Fruit fly (Drosophila melanogaster): ENCODE measurements around the gene CG17776.

Gene CG17776

DNA sequence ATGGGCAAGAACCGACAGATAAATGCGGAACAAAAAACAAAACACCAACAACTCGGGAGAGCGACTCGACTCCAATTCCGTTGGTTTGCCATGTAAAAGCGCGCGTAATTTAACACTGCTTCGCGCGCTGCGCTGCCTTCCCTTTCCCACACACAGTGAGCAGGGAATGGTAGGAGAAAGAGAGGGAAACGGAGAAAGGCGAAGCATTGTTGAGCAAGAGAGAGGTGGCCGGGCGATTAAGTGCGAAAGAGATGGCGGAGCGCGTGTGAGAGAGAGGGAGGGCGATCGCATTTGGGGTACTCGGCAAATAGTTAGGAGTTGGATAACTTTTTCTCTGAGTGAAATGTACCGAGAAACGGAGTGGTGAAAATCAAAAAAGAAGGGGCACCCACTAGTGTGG, 28.7 kb upstream of the CG17776 start (continued):
- TF ChIP-seq CG12659 (GFP tag; optimal IDR thresholded peaks at IDR 0.05) (no peak), CG4707 (GFP tag; optimal IDR thresholded peaks at IDR 0.05) (no peak), peb (GFP tag; IDR thresholded peaks at IDR 0.05) (no peak), CG11560 (tag; IDR thresholded peaks at IDR 0.05) (no peak), CG14860 (GFP tag; IDR thresholded peaks at IDR 0.05; ENCODE audit: partially characterized antibody) (no peak), CG10979 (tag; optimal IDR thresholded peaks at IDR 0.05) (no peak), HmgZ (tag; optimal IDR thresholded peaks at IDR 0.05) (peak; percentile 44), fd102C (GFP tag; optimal IDR thresholded peaks at IDR 0.05) (no peak), phol (tag; optimal IDR thresholded peaks at IDR 0.05) (no peak), esg (GFP tag; conservative IDR thresholded peaks at IDR 0.05) (no peak), Ssrp (tag; optimal IDR thresholded peaks at IDR 0.05) (no peak), sim (GFP tag; IDR thresholded peaks at IDR 0.05) (no peak), CG30020 (tag; optimal IDR thresholded peaks at IDR 0.05) (no peak), gro (GFP tag; optimal IDR thresholded peaks at IDR 0.05) (no peak), trem (tag; optimal IDR thresholded peaks at IDR 0.05) (no peak), dpn (GFP tag; optimal IDR thresholded peaks at IDR 0.05) (no peak), CG18764 (GFP tag; optimal IDR thresholded peaks at IDR 0.05) (no peak), Dad (GFP tag; optimal IDR thresholded peaks at IDR 0.05) (no peak), NC2β (GFP tag; optimal IDR thresholded peaks at IDR 0.05) (no peak), CG32532 (GFP tag; IDR thresholded peaks at IDR 0.05) (no peak), CG15269 (tag; optimal IDR thresholded peaks at IDR 0.05) (no peak), Lhr (GFP tag; optimal IDR thresholded peaks at IDR 0.05) (no peak), Atf6 (GFP tag; IDR thresholded peaks at IDR 0.05) (no peak), slbo (GFP tag; IDR thresholded peaks at IDR 0.05) (peak; percentile 41), HLHmδ (GFP tag; optimal IDR thresholded peaks at IDR 0.05) (no peak), CG14965 (GFP tag; optimal IDR thresholded peaks at IDR 0.05; ENCODE audit: borderline replicate concordance) (no peak), CG2678 (tag; optimal IDR thresholded peaks at IDR 0.05) (no peak), CG34224 (GFP tag; IDR thresholded peaks at IDR 0.05; ENCODE audit: partially characterized antibody) (no peak), CG31388 (GFP tag; optimal IDR thresholded peaks at IDR 0.05) (no peak), nmo (GFP tag; optimal IDR thresholded peaks at IDR 0.05) (peak; percentile 20), CG10543 (GFP tag; optimal IDR thresholded peaks at IDR 0.05) (no peak), cg (GFP tag; optimal IDR thresholded peaks at IDR 0.05) (peak; percentile 59), vnd (GFP tag; IDR thresholded peaks at IDR 0.05; ENCODE audit: partially characterized antibody) (no peak), CG17359 (tag; optimal IDR thresholded peaks at IDR 0.05) (no peak), pfk (GFP tag; optimal IDR thresholded peaks at IDR 0.05) (no peak), CG1603 (tag; optimal IDR thresholded peaks at IDR 0.05) (peak; percentile 20), croc (GFP tag; conservative IDR thresholded peaks at IDR 0.05) (no peak), Ets65A (GFP tag) (no peak), CG12391 (tag; optimal IDR thresholded peaks at IDR 0.05) (no peak), CG6272 (GFP tag; IDR thresholded peaks at IDR 0.05) (no peak), B-H2 (GFP tag; optimal IDR thresholded peaks at IDR 0.05) (no peak), CG1792 (GFP tag; optimal IDR thresholded peaks at IDR 0.05) (no peak), corto (GFP tag; optimal IDR thresholded peaks at IDR 0.05) (no peak), CG17912 (GFP tag; optimal IDR thresholded peaks at IDR 0.05) (no peak), CG4328 (GFP tag; optimal IDR thresholded peaks at IDR 0.05) (no peak), CG2199 (GFP tag; IDR thresholded peaks at IDR 0.05) (peak; percentile 76; the same call in 2 of the 3 replicates), CG3163 (GFP tag; optimal IDR thresholded peaks at IDR 0.05) (peak; percentile 46), CG8478 (optimal IDR thresholded peaks at IDR 0.05) (peak; percentile 88), CG11723 (GFP tag; optimal IDR thresholded peaks at IDR 0.05) (no peak), mirr (GFP tag; optimal IDR thresholded peaks at IDR 0.05) (no peak), CG3726 (GFP tag; IDR thresholded peaks at IDR 0.05) (no peak), hth (optimal IDR thresholded peaks at IDR 0.05) (no peak)
